Worm (Caenorhabditis elegans) whole organism, late embryonic: ENCODE data around the gene Y48A6B.3.

Experiments
- C08G9.2 ChIP-seq: sonication (generic microtip); optimal IDR thresholded peaks from 2 replicates; lab custom pipeline; 2016; ENCODE audit warnings: mild to moderate bottlenecking, missing genetic modification characterization, moderate library complexity, missing compliant biosample characterization
- Y22D7AL.16 ChIP-seq: sonication (generic microtip); optimal IDR thresholded peaks from 2 replicates; lab custom pipeline; 2016; ENCODE audit warnings: missing genetic modification characterization, missing compliant biosample characterization
- ceh-14 ChIP-seq: sonication (generic microtip); optimal IDR thresholded peaks from 2 replicates; lab custom pipeline; 2016; ENCODE audit warnings: missing genotype, missing genetic modification characterization, missing compliant biosample characterization
- ceh-18 ChIP-seq: sonication (generic microtip); optimal IDR thresholded peaks from 2 replicates; lab custom pipeline; 2016; ENCODE audit warnings: missing genetic modification characterization, missing compliant biosample characterization
- ceh-19 ChIP-seq: fragments of 200-800 bp; sonication (Bioruptor generic); optimal IDR thresholded peaks from 2 replicates; lab custom pipeline; 2018; ENCODE audit warnings: mild to moderate bottlenecking, missing genetic modification characterization, missing compliant biosample characterization
- ceh-2 ChIP-seq: sonication (generic microtip); optimal IDR thresholded peaks from 2 replicates; lab custom pipeline; 2016; ENCODE audit warnings: missing genotype, missing genetic modification characterization, missing compliant biosample characterization
- ceh-22 ChIP-seq: sonication (generic microtip); optimal IDR thresholded peaks from 2 replicates; lab custom pipeline; 2017; ENCODE audit warnings: missing biosample characterization, missing genetic modification characterization
- ceh-30 ChIP-seq: fragments of 150-350 bp; optimal IDR thresholded peaks from 2 replicates; lab custom pipeline; 2014; ENCODE audit warnings: missing biosample characterization, missing genetic modification characterization
- ceh-31 ChIP-seq: sonication (generic microtip); optimal IDR thresholded peaks from 2 replicates; lab custom pipeline; 2016; ENCODE audit warnings: missing genetic modification characterization, missing compliant biosample characterization
- ceh-34 ChIP-seq: sonication (generic microtip); optimal IDR thresholded peaks from 2 replicates; lab custom pipeline; 2016; ENCODE audit warnings: mild to moderate bottlenecking, missing genetic modification characterization, missing compliant biosample characterization
- ceh-48 ChIP-seq: sonication (generic microtip); optimal IDR thresholded peaks from 2 replicates; lab custom pipeline; 2016; ENCODE audit warnings: missing genetic modification characterization, inconsistent platforms, missing compliant biosample characterization
- ceh-9 ChIP-seq: sonication (generic microtip); optimal IDR thresholded peaks from 2 replicates; lab custom pipeline; 2016; ENCODE audit warnings: mild to moderate bottlenecking, missing genetic modification characterization, inconsistent platforms, missing compliant biosample characterization
- dmd-4 ChIP-seq: sonication (generic microtip); optimal IDR thresholded peaks from 2 replicates; lab custom pipeline; 2016; ENCODE audit warnings: borderline replicate concordance, missing genetic modification characterization, missing compliant biosample characterization
- dve-1 ChIP-seq: sonication (generic microtip); optimal IDR thresholded peaks from 2 replicates; lab custom pipeline; 2017; ENCODE audit warnings: antibody characterized with exemption, mild to moderate bottlenecking, missing genetic modification characterization, missing compliant biosample characterization
- elt-2 ChIP-seq: sonication (generic microtip); optimal IDR thresholded peaks from 2 replicates; lab custom pipeline; 2016; ENCODE audit warnings: missing genetic modification reagents, missing genetic modification characterization, missing compliant biosample characterization
- ets-4 ChIP-seq: sonication (generic microtip); optimal IDR thresholded peaks from 2 replicates; lab custom pipeline; 2016; ENCODE audit warnings: missing genetic modification characterization, missing compliant biosample characterization
- fkh-10 ChIP-seq: fragments of 150-350 bp; optimal IDR thresholded peaks from 2 replicates; lab custom pipeline; 2014; ENCODE audit warnings: missing biosample characterization, missing genetic modification reagents, missing genetic modification characterization
- hlh-15 ChIP-seq: sonication (generic microtip); optimal IDR thresholded peaks from 2 replicates; lab custom pipeline; 2016; ENCODE audit warnings: missing genetic modification characterization, missing compliant biosample characterization
- hlh-6 ChIP-seq: sonication (generic microtip); optimal IDR thresholded peaks from 2 replicates; lab custom pipeline; 2016; ENCODE audit warnings: missing genotype, missing genetic modification characterization, missing compliant biosample characterization
- lin-11 ChIP-seq: fragments of 200-800 bp; sonication (Bioruptor generic); optimal IDR thresholded peaks from 2 replicates; lab custom pipeline; 2018; ENCODE audit warnings: mild to moderate bottlenecking, missing genetic modification characterization, missing compliant biosample characterization
- madf-2 ChIP-seq: sonication (generic microtip); optimal IDR thresholded peaks from 2 replicates; lab custom pipeline; 2017; ENCODE audit warnings: missing genetic modification characterization, missing compliant biosample characterization
- nfya-1 ChIP-seq: sonication (generic microtip); optimal IDR thresholded peaks from 2 replicates; lab custom pipeline; 2017; ENCODE audit warnings: missing genetic modification characterization, mild to moderate bottlenecking, missing compliant biosample characterization, antibody characterized with exemption, moderate library complexity
- nhr-11 ChIP-seq: fragments of 150-350 bp; optimal IDR thresholded peaks from 2 replicates; lab custom pipeline; 2014; ENCODE audit warnings: missing biosample characterization, missing genetic modification characterization
- npax-4 ChIP-seq: sonication (generic microtip); optimal IDR thresholded peaks from 2 replicates; lab custom pipeline; 2016; ENCODE audit warnings: missing genetic modification characterization, missing compliant biosample characterization
- odd-2 ChIP-seq: sonication (generic microtip); optimal IDR thresholded peaks from 2 replicates; lab custom pipeline; 2017; ENCODE audit warnings: antibody characterized with exemption, mild to moderate bottlenecking, missing genetic modification characterization, missing compliant biosample characterization
- pat-9 ChIP-seq: fragments of 200-800 bp; sonication (Bioruptor generic); optimal IDR thresholded peaks from 2 replicates; lab custom pipeline; 2018; ENCODE audit warnings: mild to moderate bottlenecking, missing genetic modification characterization, moderate library complexity, missing compliant biosample characterization
- pqm-1 ChIP-seq: sonication (generic microtip); optimal IDR thresholded peaks from 2 replicates; lab custom pipeline; 2016; ENCODE audit warnings: missing genetic modification characterization, missing compliant biosample characterization
- pros-1 ChIP-seq: fragments of 150-350 bp; optimal IDR thresholded peaks from 2 replicates; lab custom pipeline; 2014; ENCODE audit warnings: missing biosample characterization, missing genetic modification reagents, missing genetic modification characterization
- ref-2 ChIP-seq: sonication (generic microtip); optimal IDR thresholded peaks from 2 replicates; lab custom pipeline; 2016; ENCODE audit warnings: missing genetic modification characterization, missing compliant biosample characterization
- rnt-1 ChIP-seq: sonication (generic microtip); optimal IDR thresholded peaks from 2 replicates; lab custom pipeline; 2016; ENCODE audit warnings: missing genetic modification characterization, missing compliant biosample characterization
- sox-2 ChIP-seq: fragments of 200-800 bp; sonication (Bioruptor generic); IDR thresholded peaks from 2 replicates; pipeline ENCODE4 v1.3.6; 2022; ENCODE audit warnings: missing genetic modification reagents, missing genetic modification characterization, missing compliant biosample characterization
- tbx-2 ChIP-seq: sonication (generic microtip); optimal IDR thresholded peaks from 2 replicates; lab custom pipeline; 2016; ENCODE audit warnings: missing genetic modification characterization, missing compliant biosample characterization
- tbx-7 ChIP-seq: sonication (generic microtip); optimal IDR thresholded peaks from 2 replicates; lab custom pipeline; 2016; ENCODE audit warnings: missing genotype, missing genetic modification characterization, missing compliant biosample characterization
- ttx-3 ChIP-seq: sonication (generic microtip); optimal IDR thresholded peaks from 2 replicates; lab custom pipeline; 2016; ENCODE audit warnings: missing genetic modification reagents, missing genetic modification characterization, missing compliant biosample characterization
- unc-55 ChIP-seq: sonication (generic microtip); optimal IDR thresholded peaks from 2 replicates; lab custom pipeline; 2017; ENCODE audit warnings: missing biosample characterization, missing genetic modification reagents, missing genetic modification characterization
- unc-86 ChIP-seq: sonication (generic microtip); optimal IDR thresholded peaks from 2 replicates; lab custom pipeline; 2016; ENCODE audit warnings: missing genetic modification characterization, missing compliant biosample characterization
- ztf-16 ChIP-seq: sonication (generic microtip); optimal IDR thresholded peaks from 2 replicates; lab custom pipeline; 2017; ENCODE audit warnings: missing genetic modification characterization, missing compliant biosample characterization

Y48A6B.3 gene

ce11 chrIII:11050658-11051118 lies 42.7 kb downstream of the Y48A6B.3 start:
- TF ChIP-seq unc-55 (no peak), pat-9 (tag; lab: Kevin White, UChicago) (no peak), madf-2 (no peak), ceh-48 (tag; lab: Kevin White, UChicago) (no peak), ceh-18 (no peak), dve-1 (tag; lab: Kevin White, UChicago) (no peak), hlh-15 (tag; lab: Kevin White, UChicago) (no peak), ztf-16 (no peak), ceh-14 (tag; lab: Kevin White, UChicago) (no peak), rnt-1 (tag; lab: Kevin White, UChicago) (no peak), unc-86 (tag; lab: Kevin White, UChicago) (no peak)

ce11 chrIII:11053603-11054002 lies 45.6 kb downstream of the Y48A6B.3 start:
- TF ChIP-seq elt-2, result no peak
- TF ChIP-seq ceh-2, result no peak
- TF ChIP-seq ceh-19 (GFP tag; lab: Kevin White, UChicago), result no peak
- no peak for TF ChIP-seq ceh-30
- no peak for TF ChIP-seq npax-4 (tag; lab: Kevin White, UChicago)
- TF ChIP-seq ceh-14 (tag; lab: Kevin White, UChicago), result no peak

DNA sequence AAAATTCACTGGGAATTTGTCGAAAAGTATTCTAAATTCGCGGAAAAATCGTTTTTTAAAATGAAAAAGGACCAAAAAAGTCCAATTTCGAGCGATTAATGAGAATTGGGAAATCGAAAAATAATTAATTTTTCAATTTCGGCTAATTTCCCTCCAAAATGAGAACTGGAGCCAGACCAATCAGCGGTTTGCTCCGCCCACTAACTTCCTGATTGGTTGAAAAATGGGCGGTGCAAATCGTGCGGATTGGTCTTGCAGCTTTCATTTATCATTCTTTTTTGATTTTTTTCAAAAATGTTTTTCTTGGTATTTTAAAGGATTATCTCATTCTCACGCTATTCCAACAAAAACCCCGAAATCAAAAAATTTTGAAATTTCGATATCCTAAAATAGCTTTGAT lies 46.0 kb downstream of the Y48A6B.3 start:
- no peak for TF ChIP-seq nhr-11 (tag; lab: Kevin White, UChicago)
- peak; percentile 97 for TF ChIP-seq nfya-1

DNA sequence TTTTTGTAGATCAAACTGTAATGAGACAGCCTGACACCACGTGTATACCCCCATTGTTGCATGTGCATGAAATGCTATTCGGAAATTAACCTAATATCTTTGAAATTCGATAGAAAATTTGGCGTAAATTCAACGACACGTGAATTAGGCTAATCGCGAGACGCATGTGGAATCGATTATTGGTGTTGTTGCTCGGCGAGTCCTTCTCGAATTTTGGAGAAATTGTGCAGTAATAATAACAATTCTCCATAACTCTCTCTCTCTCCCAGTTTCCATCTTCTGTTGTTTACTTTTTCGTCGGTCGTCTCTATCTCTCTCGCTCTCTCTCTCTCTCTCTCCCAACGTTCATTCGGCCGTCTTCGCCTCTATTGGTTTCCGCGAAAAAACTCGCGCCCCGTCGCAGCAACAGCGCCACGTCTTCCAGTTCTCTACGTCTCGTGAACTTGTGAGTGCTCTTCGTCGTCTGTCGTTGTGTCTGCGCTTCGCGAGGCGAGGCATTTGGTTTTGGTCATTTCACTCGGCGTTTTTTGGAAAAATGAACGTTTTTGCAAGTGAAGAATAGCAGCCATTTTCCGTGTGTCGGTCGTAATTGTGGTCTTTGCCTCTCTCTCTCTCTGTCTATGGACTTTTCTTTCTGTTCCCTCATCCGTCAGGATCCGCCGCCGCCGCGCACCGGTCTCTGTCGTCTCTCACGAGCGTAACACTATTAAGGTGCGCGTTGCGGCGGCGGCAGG lies 46.7 kb downstream of the Y48A6B.3 start:
- TF ChIP-seq nfya-1 (peak; percentile 65), dmd-4 (tag; lab: Kevin White, UChicago) (no peak), ttx-3 (tag; lab: Kevin White, UChicago) (no peak), pqm-1 (no peak), tbx-7 (tag; lab: Kevin White, UChicago) (no peak), hlh-6 (no peak), ceh-14 (tag; lab: Kevin White, UChicago) (peak; percentile 45), ceh-30 (no peak), hlh-15 (tag; lab: Kevin White, UChicago) (no peak), odd-2 (no peak), ref-2 (tag; lab: Kevin White, UChicago) (no peak), tbx-2 (no peak), ceh-31 (tag; lab: Kevin White, UChicago) (peak; percentile 42), unc-55 (peak; percentile 31), ceh-2 (peak; percentile 25), Y22D7AL.16 (tag; lab: Kevin White, UChicago) (no peak), pros-1 (peak; percentile 1), ceh-9 (tag; lab: Kevin White, UChicago) (no peak), dve-1 (tag; lab: Kevin White, UChicago) (no peak), C08G9.2 (peak; percentile 8), fkh-10 (no peak), ets-4 (tag; lab: Kevin White, UChicago) (no peak), ceh-22 (tag; lab: Kevin White, UChicago) (no peak), ceh-34 (tag; lab: Kevin White, UChicago) (peak; percentile 50), lin-11 (tag; lab: Kevin White, UChicago) (no peak), sox-2 (no peak)
